Fruit fly (Drosophila melanogaster) whole organism, embryonic: Measurements from ENCODE around the gene CG31051.

Experiments
- Bdp1 ChIP-seq: fragments of 200-800 bp; sonication (Bioruptor generic); optimal IDR thresholded peaks from 3 replicates; lab custom pipeline; 2016; ENCODE audit warnings: missing biosample characterization, missing genetic modification characterization
- CG11560 ChIP-seq: fragments of 200-800 bp; sonication (Bioruptor generic); IDR thresholded peaks from 3 replicates; pipeline ENCODE4 v1.3.6; 2022; ENCODE audit warnings: missing biosample characterization, missing genetic modification characterization
- CG4328 ChIP-seq: fragments of 200-800 bp; sonication (Bioruptor generic); optimal IDR thresholded peaks from 3 replicates; lab custom pipeline; 2017; ENCODE audit warnings: missing biosample characterization, missing genetic modification reagents, missing genetic modification characterization
- Fer3 ChIP-seq: fragments of 200-800 bp; sonication (Bioruptor generic); optimal IDR thresholded peaks from 2 replicates; lab custom pipeline; 2018; ENCODE audit warnings: missing biosample characterization, mild to moderate bottlenecking, missing genetic modification characterization, moderate library complexity
- Jarid2 ChIP-seq: fragments of 200-800 bp; sonication (Bioruptor generic); optimal IDR thresholded peaks from 3 replicates; lab custom pipeline; 2017; ENCODE audit warnings: mild to moderate bottlenecking, missing biosample characterization, missing genetic modification reagents, missing genetic modification characterization
- az2 ChIP-seq: fragments of 200-800 bp; sonication (Bioruptor generic); optimal IDR thresholded peaks from 3 replicates; lab custom pipeline; 2016; ENCODE audit warnings: missing biosample characterization, missing genetic modification characterization
- danr ChIP-seq: fragments of 200-800 bp; sonication (Bioruptor generic); IDR thresholded peaks from 2 replicates; pipeline ENCODE4 v1.3.6; 2022; ENCODE audit warnings: missing biosample characterization, missing genetic modification characterization
- en ChIP-seq: fragments of 200-800 bp; sonication (Bioruptor generic); optimal IDR thresholded peaks from 2 replicates; lab custom pipeline; 2016; ENCODE audit warnings: missing biosample characterization, missing genetic modification characterization
- her ChIP-seq: fragments of 200-800 bp; sonication (Bioruptor generic); optimal IDR thresholded peaks from 2 replicates; lab custom pipeline; 2016; ENCODE audit warnings: missing biosample characterization, missing genetic modification characterization
- lilli ChIP-seq: fragments of 200-800 bp; sonication (Bioruptor generic); optimal IDR thresholded peaks from 3 replicates; lab custom pipeline; 2016; ENCODE audit warnings: missing biosample characterization, missing genetic modification characterization
- pan ChIP-seq, 4 experiments: fragments of >200 bp in 3 of 4; fragments of 200-800 bp in 1 of 4; sonication (Bioruptor generic) in 1 of 4; optimal IDR thresholded peaks in 3 of 4; IDR thresholded peaks in 1 of 4; 2 replicates each; pipeline versions ENCODE4 v1.3.6 to Lab custom; 2017 to 2022; ENCODE audit warnings: missing biosample characterization in 2 of 4, missing genetic modification characterization in 2 of 4, mixed read lengths in 1 of 4
- tna ChIP-seq: fragments of 200-800 bp; sonication (Bioruptor generic); IDR thresholded peaks from 2 replicates; pipeline ENCODE4 v1.3.6; 2022; ENCODE audit warnings: missing biosample characterization, missing genetic modification characterization; ENCODE audit not compliant: partially characterized antibody
- vvl ChIP-seq: fragments of 200-800 bp; sonication (Bioruptor generic); IDR thresholded peaks from 2 replicates; pipeline ENCODE4 v1.3.6; 2022; ENCODE audit warnings: missing biosample characterization, missing genetic modification characterization

- TF ChIP-seq pan (optimal IDR thresholded peaks at IDR 0.05; lab: Kevin White, UChicago), result no peak
- peak in 1 of 2 experiments; percentile 35 for TF ChIP-seq pan (GFP tag; optimal IDR thresholded peaks at IDR 0.05 in 1 of 2, IDR thresholded peaks at IDR 0.05 in 1 of 2)
- peak; percentile 24; the same call in 1 of the 3 replicates for TF ChIP-seq CG11560 (tag; lab: Robert Waterston, UW)
- TF ChIP-seq lilli, result no peak
- no peak; the same call in 1 of the 2 replicates for TF ChIP-seq vvl (GFP tag; lab: Robert Waterston, UW)
- no peak for TF ChIP-seq danr (GFP tag; lab: Robert Waterston, UW)
- TF ChIP-seq en, result no peak
- TF ChIP-seq Jarid2 (GFP tag; lab: Kevin White, UChicago), result no peak
- TF ChIP-seq Bdp1 (GFP tag; lab: Kevin White, UChicago), result no peak
- no peak; the same call in 1 of the 2 replicates for TF ChIP-seq tna (GFP tag; lab: Robert Waterston, UW)
- TF ChIP-seq CG4328, result no peak
- peak; percentile 15 for TF ChIP-seq az2 (GFP tag; lab: Kevin White, UChicago)
- no peak for TF ChIP-seq Fer3
- no peak for TF ChIP-seq her (GFP tag; lab: Kevin White, UChicago)
Measured at dm6 chr3R:28544538-28545393, 24.5 kb upstream of the CG31051 start, which contains the start of gene mIF2.
